Fruit fly (Drosophila melanogaster): Measurements from ENCODE around the gene Tbh.

Gene Tbh

dm6 chrX:8061392-8062179 lies 66.1 kb downstream of the Tbh start, which contains the start of gene mys:
TSS of gene mys (plus strand) at chrX:8061645.
- TF ChIP-seq CG32121 (GFP tag; IDR thresholded peaks at IDR 0.05) (no peak), EcR (GFP tag; optimal IDR thresholded peaks at IDR 0.05) (no peak), Pif1B (GFP tag; optimal IDR thresholded peaks at IDR 0.05) (no peak), CG10348 (GFP tag; IDR thresholded peaks at IDR 0.05) (no peak), CG8301 (tag; optimal IDR thresholded peaks at IDR 0.05) (peak; percentile 27), CG14655 (GFP tag; optimal IDR thresholded peaks at IDR 0.05) (peak; percentile 40), CG13204 (GFP tag; optimal IDR thresholded peaks at IDR 0.05) (peak; percentile 14), Snoo (tag; optimal IDR thresholded peaks at IDR 0.05) (no peak), fd96Ca (GFP tag; IDR thresholded peaks at IDR 0.05) (peak; percentile 18; the same call in 1 of the 3 replicates), CG17806 (tag; optimal IDR thresholded peaks at IDR 0.05) (no peak), gl (tag; optimal IDR thresholded peaks at IDR 0.05) (peak; percentile 37), CG8159 (tag; optimal IDR thresholded peaks at IDR 0.05) (no peak), rn (GFP tag; IDR thresholded peaks at IDR 0.05) (no peak), CG12605 (GFP tag; IDR thresholded peaks at IDR 0.05) (peak; percentile 63), CG4496 (GFP tag; IDR thresholded peaks at IDR 0.05) (peak; percentile 19; the same call in 1 of the 3 replicates), CG9948 (tag; optimal IDR thresholded peaks at IDR 0.05) (no peak), CG34367 (tag; optimal IDR thresholded peaks at IDR 0.05) (no peak)

DNA sequence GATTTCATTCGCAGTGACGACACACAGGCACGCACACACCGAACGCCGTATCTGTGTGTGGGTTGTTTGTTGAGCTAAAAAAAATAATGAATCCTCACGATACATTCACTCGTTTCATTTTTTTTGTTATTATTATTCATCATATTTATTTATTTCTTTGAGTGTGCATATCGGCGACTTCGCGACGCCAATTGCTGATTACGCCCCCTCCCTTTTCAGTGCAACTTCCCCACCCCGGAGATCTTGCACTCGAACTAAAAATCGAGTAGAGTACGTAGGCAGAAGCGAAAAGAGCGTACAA lies 66.6 kb downstream of the Tbh start:
- TF ChIP-seq CG10348 (GFP tag; IDR thresholded peaks at IDR 0.05) (no peak), CG14655 (GFP tag; optimal IDR thresholded peaks at IDR 0.05) (no peak), CG9948 (tag; optimal IDR thresholded peaks at IDR 0.05) (no peak), EcR (GFP tag; optimal IDR thresholded peaks at IDR 0.05) (no peak), CG15710 (tag; optimal IDR thresholded peaks at IDR 0.05) (no peak), CG34367 (tag; optimal IDR thresholded peaks at IDR 0.05) (no peak), CG4496 (GFP tag; IDR thresholded peaks at IDR 0.05) (no peak), Ets98B (GFP tag; IDR thresholded peaks at IDR 0.05) (no peak; the same call in 1 of the 2 replicates), fd96Ca (GFP tag; IDR thresholded peaks at IDR 0.05) (no peak; the same call in 2 of the 3 replicates), Pif1B (GFP tag; optimal IDR thresholded peaks at IDR 0.05) (no peak), Snoo (tag; optimal IDR thresholded peaks at IDR 0.05) (no peak)

DNA sequence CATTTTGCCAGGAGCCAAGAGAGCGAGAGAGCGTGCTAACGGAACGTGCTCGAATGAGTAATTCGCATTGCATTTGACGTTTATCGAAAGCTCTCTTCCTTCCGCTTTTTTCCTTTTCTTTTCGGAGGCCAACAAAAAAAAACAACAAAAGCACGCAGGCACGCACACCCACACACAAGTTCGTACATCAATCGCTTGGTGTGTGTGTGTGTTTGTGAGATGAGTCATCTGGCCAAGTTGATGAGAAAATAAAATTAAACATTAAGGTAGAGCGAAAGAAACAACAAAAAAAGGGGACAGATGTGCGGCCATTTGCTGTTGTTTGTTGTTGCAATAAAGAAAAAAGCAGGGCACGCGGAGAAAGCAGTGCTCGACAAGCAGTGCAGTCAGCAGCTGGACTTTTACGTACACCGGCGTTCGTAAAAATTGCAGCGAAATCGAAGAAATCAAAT lies 67.8 kb downstream of the Tbh start:
- TF ChIP-seq Ets98B (GFP tag; IDR thresholded peaks at IDR 0.05) = peak; percentile 77
- TF ChIP-seq CG14655 (GFP tag; optimal IDR thresholded peaks at IDR 0.05) = no peak
- TF ChIP-seq rn (GFP tag; IDR thresholded peaks at IDR 0.05) = 0 out of 2 replicates have a peak, but pooled peaks have one; percentile 10
- TF ChIP-seq D1 (tag; optimal IDR thresholded peaks at IDR 0.05) = no peak
- peak; percentile 40 for TF ChIP-seq CG8301 (tag; optimal IDR thresholded peaks at IDR 0.05)
- TF ChIP-seq Pif1A (GFP tag; optimal IDR thresholded peaks at IDR 0.05) = peak; percentile 84
- peak; percentile 51 for TF ChIP-seq CG8159 (tag; optimal IDR thresholded peaks at IDR 0.05)
- peak; percentile 50 for TF ChIP-seq CG34367 (tag; optimal IDR thresholded peaks at IDR 0.05)
- TF ChIP-seq CG13204 (GFP tag; optimal IDR thresholded peaks at IDR 0.05) = no peak
- TF ChIP-seq CG10348 (GFP tag; IDR thresholded peaks at IDR 0.05) = no peak
- peak; percentile 88 for TF ChIP-seq CG4496 (GFP tag; IDR thresholded peaks at IDR 0.05)
- TF ChIP-seq fd96Ca (GFP tag; IDR thresholded peaks at IDR 0.05) = peak; percentile 52; the same call in 1 of the 3 replicates
- peak; percentile 58 for TF ChIP-seq Pif1B (GFP tag; optimal IDR thresholded peaks at IDR 0.05)
- peak; percentile 79 for TF ChIP-seq CG32121 (GFP tag; IDR thresholded peaks at IDR 0.05)
- peak; percentile 79 for TF ChIP-seq CG12605 (GFP tag; IDR thresholded peaks at IDR 0.05)
- TF ChIP-seq CG17806 (tag; optimal IDR thresholded peaks at IDR 0.05) = peak; percentile 38
- peak; percentile 74 for TF ChIP-seq gl (tag; optimal IDR thresholded peaks at IDR 0.05)
- TF ChIP-seq Snoo (tag; optimal IDR thresholded peaks at IDR 0.05) = peak; percentile 67
- peak; percentile 55 for TF ChIP-seq CG15710 (tag; optimal IDR thresholded peaks at IDR 0.05)
- TF ChIP-seq EcR (GFP tag; optimal IDR thresholded peaks at IDR 0.05) = no peak
- TF ChIP-seq CG9948 (tag; optimal IDR thresholded peaks at IDR 0.05) = peak; percentile 25

dm6 chrX:8075300-8075927 lies 79.9 kb downstream of the Tbh start, which contains the start of the genes Upf2 and CG1571:
TSS of gene Upf2 (minus strand) at chrX:8075466.
TSS of gene CG1571 (plus strand) at chrX:8075877.
- TF ChIP-seq CG34367 (tag; optimal IDR thresholded peaks at IDR 0.05) (no peak), CG8159 (tag; optimal IDR thresholded peaks at IDR 0.05) (no peak), CG13204 (GFP tag; optimal IDR thresholded peaks at IDR 0.05) (no peak), Pif1A (GFP tag; optimal IDR thresholded peaks at IDR 0.05) (no peak), rn (GFP tag; IDR thresholded peaks at IDR 0.05) (no peak), CG8301 (tag; optimal IDR thresholded peaks at IDR 0.05) (no peak), CG15710 (tag; optimal IDR thresholded peaks at IDR 0.05) (no peak), Snoo (tag; optimal IDR thresholded peaks at IDR 0.05) (no peak), CG10348 (GFP tag; IDR thresholded peaks at IDR 0.05) (no peak)

All from whole organism, pupa.